Worm (Caenorhabditis elegans) whole organism, L1 larva: ENCODE data around the gene F21D5.3.
A peak's percentile ranks its signal among the peaks of the same experiment; 100 is the strongest.

Source experiments
- C16A3.4 ChIP-seq: fragments of 150-350 bp; optimal IDR thresholded peaks from 2 replicates; lab custom pipeline; 2014; ENCODE audit warnings: missing biosample characterization, missing genetic modification characterization
- C34B4.2 ChIP-seq: sonication (generic microtip); optimal IDR thresholded peaks from 2 replicates; lab custom pipeline; 2017; ENCODE audit warnings: mild to moderate bottlenecking, missing genetic modification characterization, missing compliant biosample characterization
- F16B12.6 ChIP-seq: fragments of 150-350 bp; optimal IDR thresholded peaks from 2 replicates; lab custom pipeline; 2014; ENCODE audit warnings: missing biosample characterization, missing genetic modification characterization
- aha-1 ChIP-seq: fragments of 150-350 bp; optimal IDR thresholded peaks from 2 replicates; lab custom pipeline; 2014; ENCODE audit warnings: missing biosample characterization, missing genetic modification characterization
- alr-1 ChIP-seq: fragments of 200-800 bp; sonication (Bioruptor generic); optimal IDR thresholded peaks from 2 replicates; lab custom pipeline; 2018; ENCODE audit warnings: borderline replicate concordance, mild to moderate bottlenecking, missing genetic modification characterization, missing compliant biosample characterization
- ama-1 ChIP-seq: fragments of 150-350 bp; optimal IDR thresholded peaks from 2 replicates; lab custom pipeline; 2014
- blmp-1 ChIP-seq: fragments of 150-350 bp; optimal IDR thresholded peaks from 2 replicates; lab custom pipeline; 2014; ENCODE audit warnings: missing biosample characterization, missing genetic modification characterization
- ceh-82 ChIP-seq, 3 experiments: fragments of 150-350 bp in 1 of 3; sonication (generic microtip) in 2 of 3; optimal IDR thresholded peaks; 2 replicates each; lab custom pipeline; 2014 to 2017; ENCODE audit warnings: missing biosample characterization in 3 of 3, missing genetic modification characterization in 3 of 3
- ceh-88 ChIP-seq: fragments of 200-800 bp; sonication (Bioruptor generic); IDR thresholded peaks from 2 replicates; pipeline ENCODE4 v1.3.6; 2022; ENCODE audit warnings: missing genetic modification characterization, missing compliant biosample characterization
- ceh-90 ChIP-seq: sonication (generic microtip); optimal IDR thresholded peaks from 2 replicates; lab custom pipeline; 2016; ENCODE audit warnings: missing genetic modification characterization, missing compliant biosample characterization
- ces-1 ChIP-seq: fragments of 150-350 bp; optimal IDR thresholded peaks from 2 replicates; lab custom pipeline; 2014; ENCODE audit warnings: missing biosample characterization, missing genetic modification reagents, missing genetic modification characterization
- dpl-1 ChIP-seq, 3 experiments: fragments of 150-350 bp in 2 of 3; sonication (generic microtip) in 1 of 3; optimal IDR thresholded peaks; 2 replicates each; lab custom pipeline; 2014 to 2017; ENCODE audit warnings: missing biosample characterization in 3 of 3, missing genetic modification characterization in 3 of 3, missing genetic modification reagents in 3 of 3
- efl-3 ChIP-seq: fragments of 200-800 bp; sonication (Bioruptor generic); optimal IDR thresholded peaks from 2 replicates; lab custom pipeline; 2018; ENCODE audit warnings: mild to moderate bottlenecking, missing genetic modification characterization, missing compliant biosample characterization
- egl-13 ChIP-seq: sonication (generic microtip); optimal IDR thresholded peaks from 2 replicates; lab custom pipeline; 2016; ENCODE audit warnings: missing genotype, missing genetic modification reagents, missing genetic modification characterization, missing compliant biosample characterization
- egl-27 ChIP-seq, 2 experiments: fragments of 150-350 bp in 1 of 2; sonication (generic microtip); optimal IDR thresholded peaks; 3 replicates each; lab custom pipeline; 2017 to 2018; ENCODE audit warnings: missing biosample characterization in 2 of 2, missing genetic modification characterization in 2 of 2, missing genetic modification reagents in 2 of 2
- ets-5 ChIP-seq: fragments of 200-800 bp; sonication (Bioruptor generic); IDR thresholded peaks from 2 replicates; pipeline ENCODE4 v1.3.6; 2022; ENCODE audit warnings: missing genetic modification characterization, missing compliant biosample characterization
- fkh-4 ChIP-seq: sonication (generic microtip); optimal IDR thresholded peaks from 2 replicates; lab custom pipeline; 2016; ENCODE audit warnings: missing compliant biosample characterization, missing genetic modification characterization, borderline replicate concordance
- fkh-8 ChIP-seq: sonication (generic microtip); optimal IDR thresholded peaks from 2 replicates; lab custom pipeline; 2016; ENCODE audit warnings: mild to moderate bottlenecking, missing genetic modification characterization, missing compliant biosample characterization
- grh-1 ChIP-seq: fragments of 200-800 bp; sonication (Bioruptor generic); IDR thresholded peaks from 2 replicates; pipeline ENCODE4 v1.3.6; 2022; ENCODE audit warnings: missing genetic modification reagents, missing genetic modification characterization, missing compliant biosample characterization
- hlh-4 ChIP-seq: sonication (generic microtip); optimal IDR thresholded peaks from 2 replicates; lab custom pipeline; 2016; ENCODE audit warnings: mild to moderate bottlenecking, missing genetic modification characterization, missing compliant biosample characterization
- isw-1 ChIP-seq: fragments of 200-800 bp; sonication (Bioruptor generic); IDR thresholded peaks from 2 replicates; pipeline ENCODE4 v1.3.6; 2022; ENCODE audit warnings: missing genetic modification characterization, missing compliant biosample characterization
- jun-1 ChIP-seq: fragments of 150-350 bp; optimal IDR thresholded peaks from 2 replicates; lab custom pipeline; 2014; ENCODE audit warnings: missing biosample characterization, missing genetic modification reagents, missing genetic modification characterization
- lin-13 ChIP-seq: fragments of 150-350 bp; optimal IDR thresholded peaks from 2 replicates; lab custom pipeline; 2014; ENCODE audit warnings: missing biosample characterization, missing genetic modification reagents, missing genetic modification characterization
- lin-14 ChIP-seq: fragments of 200-800 bp; sonication (Bioruptor generic); optimal IDR thresholded peaks from 2 replicates; lab custom pipeline; 2018; ENCODE audit warnings: mild to moderate bottlenecking, missing genetic modification characterization, moderate library complexity, missing compliant biosample characterization
- lin-15B ChIP-seq: fragments of 150-350 bp; sonication (generic microtip); optimal IDR thresholded peaks from 3 replicates; lab custom pipeline; 2014; ENCODE audit warnings: missing biosample characterization, missing genetic modification characterization
- lin-39 ChIP-seq: fragments of 150-350 bp; optimal IDR thresholded peaks from 2 replicates; lab custom pipeline; 2014; ENCODE audit warnings: missing biosample characterization, missing genetic modification reagents, missing genetic modification characterization
- lir-3 ChIP-seq: sonication (generic microtip); optimal IDR thresholded peaks from 2 replicates; lab custom pipeline; 2016; ENCODE audit warnings: mild to moderate bottlenecking, missing genetic modification characterization, moderate library complexity, missing compliant biosample characterization; ENCODE audit not compliant: poor library complexity
- lsy-2 ChIP-seq, 2 experiments: fragments of 150-350 bp; optimal IDR thresholded peaks; 2 replicates each; lab custom pipeline; 2014; ENCODE audit warnings: missing biosample characterization in 2 of 2, missing genetic modification characterization in 2 of 2
- mdl-1 ChIP-seq, 2 experiments: fragments of 150-350 bp; optimal IDR thresholded peaks; 2 replicates each; lab custom pipeline; 2014 to 2017; ENCODE audit warnings: missing biosample characterization in 2 of 2, missing genetic modification characterization in 2 of 2, inconsistent platforms in 1 of 2
- mep-1 ChIP-seq: fragments of 150-350 bp; optimal IDR thresholded peaks from 2 replicates; lab custom pipeline; 2014; ENCODE audit warnings: missing biosample characterization, missing genetic modification characterization
- nhr-20 ChIP-seq: sonication (generic microtip); optimal IDR thresholded peaks from 2 replicates; lab custom pipeline; 2016; ENCODE audit warnings: mild to moderate bottlenecking, missing genetic modification characterization, missing compliant biosample characterization
- nhr-28 ChIP-seq: fragments of 150-350 bp; optimal IDR thresholded peaks from 2 replicates; lab custom pipeline; 2014; ENCODE audit warnings: missing biosample characterization, missing genetic modification characterization
- nhr-47 ChIP-seq: sonication (generic microtip); optimal IDR thresholded peaks from 2 replicates; lab custom pipeline; 2016; ENCODE audit warnings: mild to moderate bottlenecking, missing genetic modification characterization, moderate library complexity, missing compliant biosample characterization
- nhr-76 ChIP-seq: sonication (generic microtip); optimal IDR thresholded peaks from 2 replicates; lab custom pipeline; 2017; ENCODE audit warnings: missing biosample characterization, missing genetic modification characterization
- nhr-77 ChIP-seq: fragments of 150-350 bp; optimal IDR thresholded peaks from 2 replicates; lab custom pipeline; 2014; ENCODE audit warnings: missing biosample characterization, missing genetic modification characterization
- nhr-84 ChIP-seq: sonication (generic microtip); optimal IDR thresholded peaks from 2 replicates; lab custom pipeline; 2017; ENCODE audit warnings: missing biosample characterization, missing genetic modification characterization
- nhr-85 ChIP-seq: sonication (generic microtip); peaks from one replicate; lab custom pipeline; 2016; ENCODE audit warnings: missing genetic modification characterization, inconsistent platforms, missing compliant biosample characterization
- nhr-90 ChIP-seq: sonication (generic microtip); optimal IDR thresholded peaks from 2 replicates; lab custom pipeline; 2016; ENCODE audit warnings: mild to moderate bottlenecking, missing genetic modification characterization, missing compliant biosample characterization; ENCODE audit not compliant: poor library complexity
- pag-3 ChIP-seq: sonication (generic microtip); optimal IDR thresholded peaks from 2 replicates; lab custom pipeline; 2017; ENCODE audit warnings: missing genetic modification characterization, mild to moderate bottlenecking, missing compliant biosample characterization, antibody characterized with exemption, borderline replicate concordance; ENCODE audit not compliant: insufficient read depth
- pax-3 ChIP-seq: fragments of 200-800 bp; sonication (Bioruptor generic); optimal IDR thresholded peaks from 2 replicates; lab custom pipeline; 2018; ENCODE audit warnings: mild to moderate bottlenecking, missing genetic modification characterization, moderate library complexity, missing compliant biosample characterization
- rnt-1 ChIP-seq: sonication (generic microtip); optimal IDR thresholded peaks from 2 replicates; lab custom pipeline; 2016; ENCODE audit warnings: mild to moderate bottlenecking, missing genetic modification characterization, moderate library complexity, missing compliant biosample characterization
- snpc-4 ChIP-seq: fragments of 150-350 bp; optimal IDR thresholded peaks from 2 replicates; lab custom pipeline; 2014; ENCODE audit warnings: missing biosample characterization, missing genetic modification characterization
- snu-23 ChIP-seq: sonication (generic microtip); optimal IDR thresholded peaks from 2 replicates; lab custom pipeline; 2016; ENCODE audit warnings: missing genetic modification characterization, missing compliant biosample characterization
- swsn-7 ChIP-seq: sonication (generic microtip); optimal IDR thresholded peaks from 2 replicates; lab custom pipeline; 2016; ENCODE audit warnings: missing genetic modification characterization, missing compliant biosample characterization
- tbx-2 ChIP-seq: sonication (generic microtip); optimal IDR thresholded peaks from 2 replicates; lab custom pipeline; 2016; ENCODE audit warnings: missing genetic modification characterization, missing compliant biosample characterization
- unc-130 ChIP-seq: fragments of 150-350 bp; optimal IDR thresholded peaks from 2 replicates; lab custom pipeline; 2017; ENCODE audit warnings: missing biosample characterization, missing genetic modification characterization, inconsistent platforms
- unc-62 ChIP-seq: fragments of 150-350 bp; optimal IDR thresholded peaks from 2 replicates; lab custom pipeline; 2014; ENCODE audit warnings: missing biosample characterization, missing genetic modification reagents, missing genetic modification characterization
- unc-86 ChIP-seq: sonication (generic microtip); optimal IDR thresholded peaks from 2 replicates; lab custom pipeline; 2016; ENCODE audit warnings: missing genetic modification characterization, missing compliant biosample characterization
- vab-15 ChIP-seq: sonication (generic microtip); optimal IDR thresholded peaks from 2 replicates; lab custom pipeline; 2017; ENCODE audit warnings: missing genotype, mild to moderate bottlenecking, missing genetic modification characterization, missing compliant biosample characterization
- zip-4 ChIP-seq: fragments of 200-800 bp; sonication (Bioruptor generic); optimal IDR thresholded peaks from 2 replicates; lab custom pipeline; 2018; ENCODE audit warnings: mild to moderate bottlenecking, missing genetic modification characterization, moderate library complexity, missing compliant biosample characterization
- ztf-11 ChIP-seq, 2 experiments: sonication (generic microtip); optimal IDR thresholded peaks; 2 replicates each; lab custom pipeline; 2016 to 2017; ENCODE audit warnings: missing genetic modification characterization in 2 of 2, missing biosample characterization in 1 of 2, missing compliant biosample characterization in 1 of 2

The F21D5.3 gene

ce11 chrIV:8687605-8688191, 42.9 kb upstream of the F21D5.3 start, which contains the start of gene snrp-3 (continued):
- TF ChIP-seq hlh-4 (tag; lab: Kevin White, UChicago) (no peak), nhr-47 (tag; lab: Kevin White, UChicago) (peak; percentile 91), C16A3.4 (peak; percentile 92), mdl-1 (tag; optimal IDR thresholded peaks at IDR 0.05; lab: Kevin White, UChicago) (peak in 1 of 2 experiments; percentile 83), blmp-1 (tag; lab: Kevin White, UChicago) (peak; percentile 68), nhr-77 (tag; lab: Kevin White, UChicago) (peak; percentile 69), tbx-2 (tag; lab: Kevin White, UChicago) (peak; percentile 86), unc-130 (peak; percentile 23), snpc-4 (tag; lab: Kevin White, UChicago) (peak; percentile 67), efl-3 (GFP tag; lab: Kevin White, UChicago) (no peak), nhr-84 (tag; lab: Kevin White, UChicago) (no peak), nhr-90 (tag; lab: Kevin White, UChicago) (peak; percentile 79), ces-1 (GFP tag; lab: Kevin White, UChicago) (no peak), isw-1 (GFP tag; lab: Robert Waterston, UW) (peak; percentile 82), aha-1 (tag; lab: Kevin White, UChicago) (peak; percentile 17), grh-1 (GFP tag; lab: Robert Waterston, UW) (peak; percentile 77), nhr-85 (tag; lab: Kevin White, UChicago) (peak; percentile 93), lin-13 (peak; percentile 85), ceh-88 (GFP tag; lab: Robert Waterston, UW) (no peak), unc-62 (GFP tag; lab: Kevin White, UChicago) (no peak), F16B12.6 (tag; lab: Kevin White, UChicago) (peak; percentile 76), swsn-7 (tag; lab: Kevin White, UChicago) (peak; percentile 87), lin-15B (tag; lab: Kevin White, UChicago) (peak; percentile 77), egl-13 (tag; lab: Kevin White, UChicago) (peak; percentile 32), pag-3 (no peak), zip-4 (GFP tag; lab: Kevin White, UChicago) (peak; percentile 66), ceh-90 (tag; lab: Kevin White, UChicago) (peak; percentile 7), ceh-82 (tag; optimal IDR thresholded peaks at IDR 0.05; lab: Kevin White, UChicago) (peak; percentile 80 to 87 (median 81)), egl-27 (tag; optimal IDR thresholded peaks at IDR 0.05; lab: Kevin White, UChicago) (peak in 1 of 2 experiments; percentile 9), lin-39 (tag; lab: Kevin White, UChicago) (peak; percentile 91), alr-1 (tag; lab: Kevin White, UChicago) (no peak), ama-1 (lab: Kevin White, UChicago) (peak; percentile 67), lir-3 (peak; percentile 65), ets-5 (GFP tag; lab: Robert Waterston, UW) (no peak), snu-23 (peak; percentile 91), mep-1 (tag; lab: Kevin White, UChicago) (peak; percentile 97), lin-14 (GFP tag; lab: Kevin White, UChicago) (peak; percentile 83), nhr-20 (peak; percentile 89), fkh-4 (tag; lab: Kevin White, UChicago) (no peak), dpl-1 (GFP tag; optimal IDR thresholded peaks at IDR 0.05; lab: Kevin White, UChicago) (peak; percentile 95 to 98 (median 97)), jun-1 (tag; lab: Kevin White, UChicago) (peak; percentile 61), nhr-28 (tag; lab: Kevin White, UChicago) (no peak), ztf-11 (tag; optimal IDR thresholded peaks at IDR 0.05; lab: Kevin White, UChicago) (peak in 1 of 2 experiments; percentile 47), C34B4.2 (no peak), rnt-1 (peak; percentile 89), fkh-8 (tag; lab: Kevin White, UChicago) (peak; percentile 67), vab-15 (tag; lab: Kevin White, UChicago) (no peak), lsy-2 (tag; optimal IDR thresholded peaks at IDR 0.05; lab: Kevin White, UChicago) (peak; percentile 92 to 94), nhr-76 (tag; lab: Kevin White, UChicago) (no peak), unc-86 (tag; lab: Kevin White, UChicago) (peak; percentile 82), pax-3 (peak; percentile 44)
- TF ChIP-seq, all 84 proteins: peak for 59
